Worm (Caenorhabditis elegans) whole organism, L1 larva: ENCODE measurements around the gene C06B3.6.

Source experiments
- ama-1 ChIP-seq: fragments of 150-350 bp; optimal IDR thresholded peaks from 2 replicates; lab custom pipeline; 2014
- ces-1 ChIP-seq: fragments of 150-350 bp; optimal IDR thresholded peaks from 2 replicates; lab custom pipeline; 2014; ENCODE audit warnings: missing biosample characterization, missing genetic modification reagents, missing genetic modification characterization
- isw-1 ChIP-seq: fragments of 200-800 bp; sonication (Bioruptor generic); IDR thresholded peaks from 2 replicates; pipeline ENCODE4 v1.3.6; 2022; ENCODE audit warnings: missing genetic modification characterization, missing compliant biosample characterization
- mep-1 ChIP-seq: fragments of 150-350 bp; optimal IDR thresholded peaks from 2 replicates; lab custom pipeline; 2014; ENCODE audit warnings: missing biosample characterization, missing genetic modification characterization
- nhr-237 ChIP-seq: fragments of 150-350 bp; optimal IDR thresholded peaks from 2 replicates; lab custom pipeline; 2014; ENCODE audit warnings: missing biosample characterization, missing genetic modification characterization
- sptf-1 ChIP-seq: fragments of 150-350 bp; optimal IDR thresholded peaks from 2 replicates; lab custom pipeline; 2014; ENCODE audit warnings: missing biosample characterization, missing genetic modification characterization

- no peak for TF ChIP-seq isw-1 (GFP tag; lab: Robert Waterston, UW)
- TF ChIP-seq mep-1 (tag; lab: Kevin White, UChicago) = no peak
- no peak for TF ChIP-seq ces-1 (GFP tag; lab: Kevin White, UChicago)
- no peak for TF ChIP-seq ama-1 (lab: Kevin White, UChicago)
- TF ChIP-seq sptf-1 (tag; lab: Kevin White, UChicago) = no peak
- no peak for TF ChIP-seq nhr-237 (tag; lab: Kevin White, UChicago)
Observed at ce11 chrV:13902495-13902894, 6.3 kb downstream of the C06B3.6 start, which contains the start of gene C06B3.1.
